Worm (Caenorhabditis elegans) whole organism, L3 larva: ENCODE results near the gene pir-2.

Source experiments
- ZK546.5 ChIP-seq: sonication (generic microtip); optimal IDR thresholded peaks from 2 replicates; lab custom pipeline; 2017; ENCODE audit warnings: missing biosample characterization, missing genetic modification characterization
- aly-2 ChIP-seq: fragments of 150-350 bp; optimal IDR thresholded peaks from 2 replicates; lab custom pipeline; 2014; ENCODE audit warnings: missing biosample characterization, missing genetic modification characterization
- ama-1 ChIP-seq: fragments of 150-350 bp; optimal IDR thresholded peaks from 2 replicates; lab custom pipeline; 2018
- ceh-28 ChIP-seq: fragments of 150-350 bp; optimal IDR thresholded peaks from 2 replicates; lab custom pipeline; 2014; ENCODE audit warnings: missing biosample characterization, missing genetic modification reagents, missing genetic modification characterization
- ceh-82 ChIP-seq: fragments of 150-350 bp; optimal IDR thresholded peaks from 2 replicates; lab custom pipeline; 2014; ENCODE audit warnings: missing biosample characterization, missing genetic modification characterization
- ceh-9 ChIP-seq: sonication (generic microtip); optimal IDR thresholded peaks from 2 replicates; lab custom pipeline; 2018; ENCODE audit warnings: missing biosample characterization, missing genetic modification characterization
- egl-5 ChIP-seq: fragments of 150-350 bp; optimal IDR thresholded peaks from 2 replicates; lab custom pipeline; 2017; ENCODE audit warnings: missing biosample characterization, missing genetic modification reagents, missing genetic modification characterization, inconsistent platforms
- elt-1 ChIP-seq: fragments of 150-350 bp; optimal IDR thresholded peaks from 2 replicates; lab custom pipeline; 2014; ENCODE audit warnings: missing biosample characterization, missing genetic modification characterization
- elt-2 ChIP-seq: sonication (generic microtip); optimal IDR thresholded peaks from 2 replicates; lab custom pipeline; 2016; ENCODE audit warnings: missing genetic modification reagents, mild to moderate bottlenecking, missing genetic modification characterization, missing compliant biosample characterization
- elt-3 ChIP-seq, 3 experiments: fragments of 150-350 bp in 1 of 3; sonication (generic microtip) in 2 of 3; optimal IDR thresholded peaks; 2 replicates in 2 of 3; 4 replicates in 1 of 3; lab custom pipeline; 2014 to 2017; ENCODE audit warnings: missing biosample characterization in 3 of 3, missing genetic modification characterization in 3 of 3
- fkh-2 ChIP-seq: fragments of 150-350 bp; optimal IDR thresholded peaks from 2 replicates; lab custom pipeline; 2014; ENCODE audit warnings: missing biosample characterization, missing genetic modification reagents, missing genetic modification characterization
- fos-1 ChIP-seq: fragments of 150-350 bp; optimal IDR thresholded peaks from 2 replicates; lab custom pipeline; 2014; ENCODE audit warnings: missing biosample characterization, missing genetic modification characterization
- hmg-11 ChIP-seq: sonication (generic microtip); optimal IDR thresholded peaks from 2 replicates; lab custom pipeline; 2016; ENCODE audit warnings: missing genetic modification characterization, missing compliant biosample characterization
- jun-1 ChIP-seq: fragments of 150-350 bp; optimal IDR thresholded peaks from 2 replicates; lab custom pipeline; 2014; ENCODE audit warnings: missing biosample characterization, missing genetic modification reagents, missing genetic modification characterization
- lin-39 ChIP-seq: fragments of 150-350 bp; optimal IDR thresholded peaks from 2 replicates; lab custom pipeline; 2018; ENCODE audit warnings: missing biosample characterization, missing genetic modification reagents, missing genetic modification characterization
- lsy-12 ChIP-seq: sonication (generic microtip); optimal IDR thresholded peaks from 2 replicates; lab custom pipeline; 2016; ENCODE audit warnings: mild to moderate bottlenecking, missing genetic modification characterization, missing compliant biosample characterization
- mdl-1 ChIP-seq: fragments of 150-350 bp; optimal IDR thresholded peaks from 2 replicates; lab custom pipeline; 2014; ENCODE audit warnings: missing biosample characterization, missing genetic modification characterization
- mml-1 ChIP-seq: fragments of 150-350 bp; sonication (generic microtip); optimal IDR thresholded peaks from 3 replicates; lab custom pipeline; 2014; ENCODE audit warnings: missing biosample characterization, missing genetic modification characterization
- nfya-1 ChIP-seq: sonication (generic microtip); optimal IDR thresholded peaks from 2 replicates; lab custom pipeline; 2017; ENCODE audit warnings: missing genetic modification characterization, mild to moderate bottlenecking, missing compliant biosample characterization, antibody characterized with exemption, moderate library complexity; ENCODE audit not compliant: insufficient read depth
- nhr-11 ChIP-seq: fragments of 150-350 bp; optimal IDR thresholded peaks from 2 replicates; lab custom pipeline; 2014; ENCODE audit warnings: missing biosample characterization, missing genetic modification characterization
- nhr-12 ChIP-seq: fragments of 150-350 bp; optimal IDR thresholded peaks from 2 replicates; lab custom pipeline; 2014; ENCODE audit warnings: missing biosample characterization, missing genetic modification characterization
- nhr-23 ChIP-seq: fragments of 150-350 bp; optimal IDR thresholded peaks from 2 replicates; lab custom pipeline; 2014; ENCODE audit warnings: missing biosample characterization, missing genetic modification reagents, missing genetic modification characterization
- nhr-237 ChIP-seq: fragments of 150-350 bp; optimal IDR thresholded peaks from 2 replicates; lab custom pipeline; 2014; ENCODE audit warnings: missing biosample characterization, missing genetic modification characterization
- nhr-28 ChIP-seq: fragments of 150-350 bp; optimal IDR thresholded peaks from 2 replicates; lab custom pipeline; 2014; ENCODE audit warnings: missing biosample characterization, missing genetic modification characterization
- nhr-67 ChIP-seq: fragments of 150-350 bp; optimal IDR thresholded peaks from 2 replicates; lab custom pipeline; 2014; ENCODE audit warnings: missing biosample characterization, missing genetic modification characterization
- nhr-76 ChIP-seq: fragments of 150-350 bp; sonication (generic microtip); optimal IDR thresholded peaks from 5 replicates; lab custom pipeline; 2014; ENCODE audit warnings: missing biosample characterization, missing genetic modification characterization
- nhr-77 ChIP-seq: fragments of 150-350 bp; optimal IDR thresholded peaks from 2 replicates; lab custom pipeline; 2014; ENCODE audit warnings: missing biosample characterization, missing genetic modification characterization
- pha-4 ChIP-seq: fragments of 150-350 bp; optimal IDR thresholded peaks from 2 replicates; lab custom pipeline; 2014; ENCODE audit warnings: missing biosample characterization, missing genetic modification reagents, missing genetic modification characterization
- pqm-1 ChIP-seq: fragments of 150-350 bp; optimal IDR thresholded peaks from 2 replicates; lab custom pipeline; 2017; ENCODE audit warnings: missing biosample characterization, missing genetic modification characterization, inconsistent platforms
- snpc-4 ChIP-seq: fragments of 150-350 bp; optimal IDR thresholded peaks from 2 replicates; lab custom pipeline; 2014; ENCODE audit warnings: missing biosample characterization, missing genetic modification characterization
- unc-39 ChIP-seq: sonication (generic microtip); optimal IDR thresholded peaks from 4 replicates; lab custom pipeline; 2017; ENCODE audit warnings: missing biosample characterization, missing genetic modification characterization
- zag-1 ChIP-seq: fragments of 150-350 bp; optimal IDR thresholded peaks from 2 replicates; lab custom pipeline; 2014; ENCODE audit warnings: missing biosample characterization, missing genetic modification characterization
- ztf-11 ChIP-seq: fragments of 150-350 bp; optimal IDR thresholded peaks from 2 replicates; lab custom pipeline; 2014; ENCODE audit warnings: missing biosample characterization, missing genetic modification characterization

pir-2 gene

DNA sequence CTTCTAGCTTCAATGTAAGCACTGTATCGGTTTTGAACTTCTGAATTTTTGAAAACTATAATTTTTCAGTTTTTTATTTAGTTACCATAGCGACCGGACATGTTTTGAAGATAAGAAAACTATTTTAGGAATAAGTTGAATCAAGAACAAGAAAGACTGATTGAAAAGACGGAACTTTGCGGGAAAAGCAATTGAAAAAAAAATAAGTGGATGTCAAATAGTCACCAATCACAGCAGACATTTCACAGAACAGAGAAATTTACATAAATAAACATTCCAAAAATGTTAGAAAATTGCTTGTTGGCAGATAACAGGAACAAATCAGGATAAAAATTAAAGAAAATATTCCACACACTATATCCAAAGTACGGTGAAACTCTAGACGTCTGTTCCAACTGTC is 6.4 kb upstream of the pir-2 start, which contains the start of gene F54C8.6:
TSS of gene F54C8.6 (minus strand) at position 101 of the 400 bp plus-strand sequence.
- no peak for TF ChIP-seq nfya-1 (tag; lab: Kevin White, UChicago)
- TF ChIP-seq unc-39 = no peak
- no peak for TF ChIP-seq aly-2 (tag; lab: Kevin White, UChicago)
- no peak for TF ChIP-seq lin-39 (tag; lab: Kevin White, UChicago)
- TF ChIP-seq ceh-9 (tag; lab: Kevin White, UChicago) = no peak
- TF ChIP-seq mml-1 = no peak
- TF ChIP-seq elt-1 (tag; lab: Kevin White, UChicago) = no peak
- TF ChIP-seq nhr-77 = no peak
- TF ChIP-seq pha-4 (tag; lab: Kevin White, UChicago) = no peak
- no peak for TF ChIP-seq elt-2 (tag; lab: Kevin White, UChicago)
- no peak for TF ChIP-seq elt-3 (tag; optimal IDR thresholded peaks at IDR 0.05; lab: Kevin White, UChicago)

DNA sequence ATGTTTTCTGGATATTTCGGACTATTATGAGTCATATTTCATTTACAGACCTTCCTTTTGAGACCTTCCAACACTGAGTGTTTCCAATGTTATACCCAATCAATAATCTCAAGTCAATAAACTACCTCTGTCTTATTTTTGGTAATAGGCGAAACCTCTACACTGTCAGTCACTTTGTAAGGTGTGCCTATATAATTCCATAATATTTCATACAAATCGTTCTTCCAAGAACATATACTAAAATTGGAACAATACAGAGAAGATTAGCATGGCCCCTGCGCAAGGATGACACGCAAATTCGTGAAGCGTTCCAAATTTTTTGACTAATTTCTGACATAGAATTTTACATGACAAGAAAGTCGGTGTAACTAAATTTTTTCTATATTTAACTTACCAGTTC is 5.9 kb upstream of the pir-2 start:
- peak; percentile 11 for TF ChIP-seq snpc-4 (tag; lab: Kevin White, UChicago)

ce11 chrIII:9442846-9443245 is 588 bp downstream of the pir-2 start:
- TF ChIP-seq egl-5 (tag; lab: Kevin White, UChicago) (no peak), nhr-28 (no peak), nhr-12 (tag; lab: Kevin White, UChicago) (no peak), nhr-67 (tag; lab: Kevin White, UChicago) (no peak), fkh-2 (tag; lab: Kevin White, UChicago) (no peak), nfya-1 (tag; lab: Kevin White, UChicago) (no peak), jun-1 (no peak), ceh-82 (tag; lab: Kevin White, UChicago) (no peak)
- TF ChIP-seq, all 47 proteins: peak for 0

DNA sequence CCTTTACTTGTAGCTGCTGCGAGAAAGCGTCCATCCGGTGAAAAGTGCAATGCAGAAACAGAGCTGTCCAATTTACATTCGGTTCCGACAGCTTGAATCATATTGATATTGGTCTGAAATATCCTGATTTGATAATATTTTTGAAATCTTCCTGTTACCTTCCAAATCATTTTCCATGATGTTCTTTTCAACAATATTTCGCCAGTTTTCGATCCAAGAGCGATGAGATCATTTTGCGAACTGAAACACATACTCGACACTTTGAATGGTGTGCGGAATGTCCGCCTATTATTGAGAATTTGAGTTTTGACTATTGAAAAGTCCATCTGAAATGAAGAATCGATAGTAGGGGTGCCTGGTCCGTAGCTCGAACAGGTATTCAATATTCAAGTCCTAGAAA is 2.3 kb downstream of the pir-2 start, which contains the start of gene emb-30:
TSS of gene emb-30 (minus strand) at position 328 of the 400 bp plus-strand sequence.
- no peak for TF ChIP-seq nfya-1 (tag; lab: Kevin White, UChicago)
- TF ChIP-seq elt-2 (tag; lab: Kevin White, UChicago) = peak; percentile 3
- TF ChIP-seq elt-3 (tag; optimal IDR thresholded peaks at IDR 0.05; lab: Kevin White, UChicago) = no peak
- no peak for TF ChIP-seq nhr-23
- TF ChIP-seq pqm-1 (tag; lab: Kevin White, UChicago) = no peak
- TF ChIP-seq ztf-11 (tag; lab: Kevin White, UChicago) = no peak
- TF ChIP-seq ama-1 (lab: Kevin White, UChicago) = peak; percentile 4
- TF ChIP-seq ZK546.5 (tag; lab: Kevin White, UChicago) = no peak
- TF ChIP-seq mdl-1 (tag; lab: Kevin White, UChicago) = no peak
- no peak for TF ChIP-seq fkh-2 (tag; lab: Kevin White, UChicago)

ce11 chrIII:9439399-9439798 is 4.0 kb downstream of the pir-2 start, which contains the start of gene F54C8.1:
TSS of gene F54C8.1 (plus strand) at chrIII:9439699.
- TF ChIP-seq lin-39 (tag; lab: Kevin White, UChicago) = no peak
- TF ChIP-seq elt-1 (tag; lab: Kevin White, UChicago) = no peak
- TF ChIP-seq nhr-76 (tag; lab: Kevin White, UChicago) = no peak
- TF ChIP-seq fkh-2 (tag; lab: Kevin White, UChicago) = no peak
- no peak for TF ChIP-seq nhr-11
- no peak for TF ChIP-seq hmg-11 (tag; lab: Kevin White, UChicago)
- TF ChIP-seq mml-1 = no peak
- no peak for TF ChIP-seq nhr-77
- no peak for TF ChIP-seq pqm-1 (tag; lab: Kevin White, UChicago)
- TF ChIP-seq nhr-237 (tag; lab: Kevin White, UChicago) = no peak
- no peak for TF ChIP-seq lsy-12 (tag; lab: Kevin White, UChicago)
- TF ChIP-seq nfya-1 (tag; lab: Kevin White, UChicago) = no peak
- no peak for TF ChIP-seq pha-4 (tag; lab: Kevin White, UChicago)
- TF ChIP-seq ceh-28 = no peak
- TF ChIP-seq zag-1 (tag; lab: Kevin White, UChicago) = no peak
- no peak for TF ChIP-seq ceh-82 (tag; lab: Kevin White, UChicago)
- no peak for TF ChIP-seq nhr-67 (tag; lab: Kevin White, UChicago)
- TF ChIP-seq fos-1 (tag; lab: Kevin White, UChicago) = no peak
